Worm (Caenorhabditis elegans): ENCODE results near the gene clec-207.

clec-207 gene

DNA sequence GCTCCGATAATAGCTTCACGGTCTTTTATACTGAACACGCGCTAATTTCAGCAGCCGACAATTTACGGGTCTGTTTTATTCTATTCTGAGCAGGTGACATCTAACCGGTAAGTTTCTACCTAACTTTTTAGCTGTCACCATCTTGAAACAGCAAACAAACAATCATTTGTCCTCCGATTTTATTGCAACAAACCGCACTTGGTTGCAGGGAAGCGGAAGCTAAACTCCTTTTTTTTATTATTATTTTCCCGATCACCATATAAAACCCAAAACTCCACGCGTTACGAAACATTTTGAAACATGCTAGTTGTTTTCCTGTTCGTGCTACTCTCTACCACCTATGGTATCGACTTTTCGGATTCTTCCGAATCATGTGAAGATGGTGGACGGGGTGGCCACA, 1.8 kb downstream of the clec-207 start, which contains the start of gene clec-208:
clec-208 (plus strand) TSS at position 301 of the 400 bp plus-strand sequence.
- TF ChIP-seq pqm-1 (tag; optimal IDR thresholded peaks at IDR 0.05) (no peak), egl-5 (tag; optimal IDR thresholded peaks at IDR 0.05) (no peak), ztf-11 (tag; optimal IDR thresholded peaks at IDR 0.05) (no peak), R02D3.7 (tag; optimal IDR thresholded peaks at IDR 0.05) (no peak), nfya-1 (tag; optimal IDR thresholded peaks at IDR 0.05; ENCODE audit: insufficient read depth) (no peak), nhr-12 (tag; optimal IDR thresholded peaks at IDR 0.05) (no peak), nhr-23 (tag; optimal IDR thresholded peaks at IDR 0.05) (no peak), jun-1 (tag; optimal IDR thresholded peaks at IDR 0.05) (no peak), nhr-237 (tag; optimal IDR thresholded peaks at IDR 0.05) (no peak), aly-2 (tag; optimal IDR thresholded peaks at IDR 0.05) (no peak), elt-3 (tag; optimal IDR thresholded peaks at IDR 0.05) (no peak), pha-4 (tag; optimal IDR thresholded peaks at IDR 0.05) (no peak), nhr-77 (tag; optimal IDR thresholded peaks at IDR 0.05) (no peak), fkh-10 (GFP tag; optimal IDR thresholded peaks at IDR 0.05) (no peak), snpc-4 (tag; optimal IDR thresholded peaks at IDR 0.05) (no peak), lin-15B (tag; optimal IDR thresholded peaks at IDR 0.05) (no peak), tbx-2 (tag; optimal IDR thresholded peaks at IDR 0.05) (no peak)

DNA sequence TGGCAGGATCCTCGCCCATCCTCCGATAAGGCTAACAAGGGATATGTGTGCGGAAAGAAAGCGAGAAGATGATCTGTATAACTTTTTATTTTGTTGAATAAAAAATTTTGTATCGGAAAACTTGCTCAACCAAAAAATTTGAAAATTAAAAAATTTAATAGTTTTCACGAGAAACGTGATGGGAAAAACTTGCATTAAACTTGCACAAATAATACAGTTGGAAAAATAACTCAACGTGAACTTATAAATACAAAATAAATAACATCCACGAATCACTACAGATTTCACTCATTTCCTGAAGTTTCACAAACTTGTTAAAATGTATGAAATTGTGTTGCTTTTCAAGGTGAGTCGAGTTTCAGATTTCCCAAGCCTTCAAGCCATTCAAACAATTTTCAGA, 3.2 kb downstream of the clec-207 start, which contains the start of gene F36F12.7:
F36F12.7 (plus strand) TSS at position 301 of the 400 bp plus-strand sequence.
- TF ChIP-seq tbx-2 (tag; optimal IDR thresholded peaks at IDR 0.05) (no peak), mdl-1 (tag; optimal IDR thresholded peaks at IDR 0.05) (no peak), fkh-10 (GFP tag; optimal IDR thresholded peaks at IDR 0.05) (no peak), mml-1 (tag; optimal IDR thresholded peaks at IDR 0.05) (no peak), nhr-25 (tag; optimal IDR thresholded peaks at IDR 0.05) (no peak)

DNA sequence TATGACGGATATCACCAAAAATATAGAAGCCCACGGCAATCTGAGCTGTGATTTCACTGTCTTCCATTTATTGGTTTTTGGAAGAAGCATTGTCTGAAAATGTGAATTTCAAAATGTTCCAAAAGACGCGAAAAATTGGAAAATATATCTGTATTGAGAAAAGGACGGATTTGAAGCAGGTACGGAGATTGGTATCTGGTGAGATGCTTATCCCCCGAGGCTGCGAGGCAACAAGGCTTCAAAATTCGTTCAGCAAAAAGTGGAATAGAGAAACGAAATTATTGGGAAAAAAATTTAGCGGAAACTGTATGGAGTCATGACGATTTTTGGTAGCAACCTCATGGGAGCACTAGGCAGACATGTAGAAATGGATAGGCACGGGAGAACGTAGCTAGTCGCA, 7.2 kb downstream of the clec-207 start, which contains the start of gene F36F12.1:
F36F12.1 (minus strand) TSS at position 101 of the 400 bp plus-strand sequence.
- no peak for TF ChIP-seq ztf-4 (tag; optimal IDR thresholded peaks at IDR 0.05)
- no peak for TF ChIP-seq nhr-237 (tag; optimal IDR thresholded peaks at IDR 0.05)
- TF ChIP-seq nhr-76 (tag; optimal IDR thresholded peaks at IDR 0.05), result no peak
- no peak for TF ChIP-seq elt-2 (tag; optimal IDR thresholded peaks at IDR 0.05)
- no peak for TF ChIP-seq fkh-10 (GFP tag; optimal IDR thresholded peaks at IDR 0.05)
- no peak for TF ChIP-seq R02D3.7 (tag; optimal IDR thresholded peaks at IDR 0.05)
- TF ChIP-seq egl-27 (tag; optimal IDR thresholded peaks at IDR 0.05), result no peak
- no peak for TF ChIP-seq lsy-12 (tag; optimal IDR thresholded peaks at IDR 0.05)
- no peak for TF ChIP-seq ama-1 (optimal IDR thresholded peaks at IDR 0.05)
- TF ChIP-seq unc-39 (tag; optimal IDR thresholded peaks at IDR 0.05), result no peak
- no peak for TF ChIP-seq pha-4 (tag; optimal IDR thresholded peaks at IDR 0.05)
- no peak for TF ChIP-seq eor-1 (tag; optimal IDR thresholded peaks at IDR 0.05)
- TF ChIP-seq hmg-11 (tag; optimal IDR thresholded peaks at IDR 0.05), result no peak
- no peak for TF ChIP-seq ceh-28 (tag; optimal IDR thresholded peaks at IDR 0.05)
- no peak for TF ChIP-seq elt-1 (tag; optimal IDR thresholded peaks at IDR 0.05)
- TF ChIP-seq nhr-12 (tag; optimal IDR thresholded peaks at IDR 0.05), result no peak

DNA sequence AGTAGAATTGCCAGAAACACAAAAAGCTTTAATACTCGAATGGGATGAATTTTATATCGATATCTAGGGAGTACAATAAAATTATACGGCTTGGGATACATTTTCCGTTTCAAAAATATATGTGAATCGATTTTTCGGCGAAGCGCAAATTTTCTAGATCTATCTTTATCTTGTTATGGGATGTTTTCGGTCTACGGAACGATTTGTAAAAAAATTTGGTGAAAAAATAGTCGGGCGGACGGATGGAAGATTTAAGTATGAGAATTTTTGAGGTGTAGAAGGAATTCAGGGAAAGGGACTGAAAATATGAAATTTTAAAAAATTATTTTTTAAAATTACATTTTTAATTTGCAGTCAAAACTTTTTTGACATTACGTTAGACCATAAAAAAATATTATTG, 10.1 kb downstream of the clec-207 start, which contains the start of gene F22F7.4:
F22F7.4 (minus strand) TSS at position 101 of the 400 bp plus-strand sequence.
- TF ChIP-seq lin-39 (tag; optimal IDR thresholded peaks at IDR 0.05) (no peak), nhr-28 (tag; optimal IDR thresholded peaks at IDR 0.05) (no peak), snpc-4 (tag; optimal IDR thresholded peaks at IDR 0.05) (no peak), pqm-1 (tag; optimal IDR thresholded peaks at IDR 0.05) (no peak)

ce11 chrV:2109295-2109694, 13.4 kb downstream of the clec-207 start, which contains the start of gene ckb-4:
ckb-4 (minus strand) TSS chrV:2109434.
- TF ChIP-seq fos-1 (tag; optimal IDR thresholded peaks at IDR 0.05) (no peak), snpc-4 (tag; optimal IDR thresholded peaks at IDR 0.05) (peak; percentile 72), nhr-43 (tag; optimal IDR thresholded peaks at IDR 0.05; ENCODE audit: poor library complexity, severe bottlenecking) (no peak), nhr-28 (tag; optimal IDR thresholded peaks at IDR 0.05) (no peak), nhr-25 (tag; optimal IDR thresholded peaks at IDR 0.05) (peak; percentile 11), ama-1 (optimal IDR thresholded peaks at IDR 0.05) (no peak), lin-39 (tag; optimal IDR thresholded peaks at IDR 0.05) (peak; percentile 15), nhr-23 (tag; optimal IDR thresholded peaks at IDR 0.05) (peak; percentile 39), hmg-11 (tag; optimal IDR thresholded peaks at IDR 0.05) (peak; percentile 58), pha-4 (tag; optimal IDR thresholded peaks at IDR 0.05) (peak; percentile 86), zag-1 (tag; optimal IDR thresholded peaks at IDR 0.05) (no peak), lin-15B (tag; optimal IDR thresholded peaks at IDR 0.05) (peak; percentile 60), elt-2 (tag; optimal IDR thresholded peaks at IDR 0.05) (peak; percentile 36), skn-1 (tag; optimal IDR thresholded peaks at IDR 0.05) (no peak)
